Worm (Caenorhabditis elegans) whole organism, late embryonic: ENCODE results near the gene pars-1.
A peak's percentile ranks its signal among the peaks of the same experiment; 100 is the strongest.

Source experiments
- C08G9.2 ChIP-seq: sonication (generic microtip); optimal IDR thresholded peaks from 2 replicates; lab custom pipeline; 2016; ENCODE audit warnings: mild to moderate bottlenecking, missing genetic modification characterization, moderate library complexity, missing compliant biosample characterization
- F13H6.1 ChIP-seq: sonication (generic microtip); optimal IDR thresholded peaks from 2 replicates; lab custom pipeline; 2016; ENCODE audit warnings: missing genetic modification characterization, missing compliant biosample characterization
- K02D7.2 ChIP-seq: sonication (generic microtip); optimal IDR thresholded peaks from 2 replicates; lab custom pipeline; 2017; ENCODE audit warnings: mild to moderate bottlenecking, missing genetic modification characterization, missing compliant biosample characterization
- T23F11.4 ChIP-seq: fragments of 200-800 bp; sonication (Bioruptor generic); optimal IDR thresholded peaks from 2 replicates; lab custom pipeline; 2018; ENCODE audit warnings: mild to moderate bottlenecking, missing genetic modification characterization, missing compliant biosample characterization
- Y22D7AL.16 ChIP-seq: sonication (generic microtip); optimal IDR thresholded peaks from 2 replicates; lab custom pipeline; 2016; ENCODE audit warnings: missing genetic modification characterization, missing compliant biosample characterization
- ahr-1 ChIP-seq: sonication (generic microtip); optimal IDR thresholded peaks from 2 replicates; lab custom pipeline; 2016; ENCODE audit warnings: missing genetic modification characterization, missing compliant biosample characterization
- ama-1 ChIP-seq: fragments of 150-350 bp; optimal IDR thresholded peaks from 2 replicates; lab custom pipeline; 2014
- ceh-14 ChIP-seq: sonication (generic microtip); optimal IDR thresholded peaks from 2 replicates; lab custom pipeline; 2016; ENCODE audit warnings: missing genotype, missing genetic modification characterization, missing compliant biosample characterization
- ceh-18 ChIP-seq: sonication (generic microtip); optimal IDR thresholded peaks from 2 replicates; lab custom pipeline; 2016; ENCODE audit warnings: missing genetic modification characterization, missing compliant biosample characterization
- ceh-19 ChIP-seq: fragments of 200-800 bp; sonication (Bioruptor generic); optimal IDR thresholded peaks from 2 replicates; lab custom pipeline; 2018; ENCODE audit warnings: mild to moderate bottlenecking, missing genetic modification characterization, missing compliant biosample characterization
- ceh-2 ChIP-seq: sonication (generic microtip); optimal IDR thresholded peaks from 2 replicates; lab custom pipeline; 2016; ENCODE audit warnings: missing genotype, missing genetic modification characterization, missing compliant biosample characterization
- ceh-22 ChIP-seq: sonication (generic microtip); optimal IDR thresholded peaks from 2 replicates; lab custom pipeline; 2017; ENCODE audit warnings: missing biosample characterization, missing genetic modification characterization
- ceh-24 ChIP-seq: sonication (generic microtip); optimal IDR thresholded peaks from 2 replicates; lab custom pipeline; 2016; ENCODE audit warnings: mild to moderate bottlenecking, missing genetic modification characterization, missing compliant biosample characterization
- ceh-30 ChIP-seq: fragments of 150-350 bp; optimal IDR thresholded peaks from 2 replicates; lab custom pipeline; 2014; ENCODE audit warnings: missing biosample characterization, missing genetic modification characterization
- ceh-31 ChIP-seq: sonication (generic microtip); optimal IDR thresholded peaks from 2 replicates; lab custom pipeline; 2016; ENCODE audit warnings: missing genetic modification characterization, missing compliant biosample characterization
- ceh-34 ChIP-seq: sonication (generic microtip); optimal IDR thresholded peaks from 2 replicates; lab custom pipeline; 2016; ENCODE audit warnings: mild to moderate bottlenecking, missing genetic modification characterization, missing compliant biosample characterization
- ceh-45 ChIP-seq: fragments of 200-800 bp; sonication (Bioruptor generic); IDR thresholded peaks from 2 replicates; pipeline ENCODE4 v1.3.6; 2022; ENCODE audit warnings: missing genetic modification reagents, missing genetic modification characterization, missing compliant biosample characterization
- ceh-6 ChIP-seq: fragments of 200-800 bp; sonication (Bioruptor generic); optimal IDR thresholded peaks from 2 replicates; lab custom pipeline; 2018; ENCODE audit warnings: mild to moderate bottlenecking, missing genetic modification characterization, missing compliant biosample characterization
- ceh-9 ChIP-seq: sonication (generic microtip); optimal IDR thresholded peaks from 2 replicates; lab custom pipeline; 2016; ENCODE audit warnings: mild to moderate bottlenecking, missing genetic modification characterization, inconsistent platforms, missing compliant biosample characterization
- elt-2 ChIP-seq: sonication (generic microtip); optimal IDR thresholded peaks from 2 replicates; lab custom pipeline; 2016; ENCODE audit warnings: missing genetic modification reagents, missing genetic modification characterization, missing compliant biosample characterization
- elt-4 ChIP-seq: sonication (generic microtip); optimal IDR thresholded peaks from 2 replicates; lab custom pipeline; 2016; ENCODE audit warnings: missing genetic modification characterization, missing compliant biosample characterization
- ets-4 ChIP-seq: sonication (generic microtip); optimal IDR thresholded peaks from 2 replicates; lab custom pipeline; 2016; ENCODE audit warnings: missing genetic modification characterization, missing compliant biosample characterization
- eyg-1 ChIP-seq: sonication (generic microtip); optimal IDR thresholded peaks from 2 replicates; lab custom pipeline; 2016; ENCODE audit warnings: missing genotype, missing genetic modification characterization, missing compliant biosample characterization
- fkh-10 ChIP-seq: fragments of 150-350 bp; optimal IDR thresholded peaks from 2 replicates; lab custom pipeline; 2014; ENCODE audit warnings: missing biosample characterization, missing genetic modification reagents, missing genetic modification characterization
- fkh-6 ChIP-seq: sonication (generic microtip); optimal IDR thresholded peaks from 2 replicates; lab custom pipeline; 2016; ENCODE audit warnings: missing genetic modification characterization, missing compliant biosample characterization
- gmeb-2 ChIP-seq: sonication (generic microtip); optimal IDR thresholded peaks from 2 replicates; lab custom pipeline; 2016; ENCODE audit warnings: missing genetic modification characterization, inconsistent platforms, missing compliant biosample characterization
- hlh-13 ChIP-seq: fragments of 200-800 bp; sonication (Bioruptor generic); optimal IDR thresholded peaks from 2 replicates; lab custom pipeline; 2018; ENCODE audit warnings: mild to moderate bottlenecking, missing genetic modification characterization, missing compliant biosample characterization
- hlh-15 ChIP-seq: sonication (generic microtip); optimal IDR thresholded peaks from 2 replicates; lab custom pipeline; 2016; ENCODE audit warnings: missing genetic modification characterization, missing compliant biosample characterization
- hlh-30 ChIP-seq: sonication (generic microtip); optimal IDR thresholded peaks from 2 replicates; lab custom pipeline; 2017; ENCODE audit warnings: antibody characterized with exemption, missing genetic modification characterization, missing compliant biosample characterization; ENCODE audit not compliant: insufficient read depth
- hlh-6 ChIP-seq: sonication (generic microtip); optimal IDR thresholded peaks from 2 replicates; lab custom pipeline; 2016; ENCODE audit warnings: missing genotype, missing genetic modification characterization, missing compliant biosample characterization
- hlh-8 ChIP-seq: sonication (generic microtip); optimal IDR thresholded peaks from 2 replicates; lab custom pipeline; 2016; ENCODE audit warnings: missing genotype, missing genetic modification characterization, missing compliant biosample characterization
- lim-6 ChIP-seq: sonication (generic microtip); optimal IDR thresholded peaks from 2 replicates; lab custom pipeline; 2016; ENCODE audit warnings: missing genetic modification characterization, missing compliant biosample characterization
- lin-11 ChIP-seq: fragments of 200-800 bp; sonication (Bioruptor generic); optimal IDR thresholded peaks from 2 replicates; lab custom pipeline; 2018; ENCODE audit warnings: mild to moderate bottlenecking, missing genetic modification characterization, missing compliant biosample characterization
- mec-3 ChIP-seq: sonication (generic microtip); optimal IDR thresholded peaks from 2 replicates; lab custom pipeline; 2016; ENCODE audit warnings: borderline replicate concordance, missing genetic modification characterization, missing compliant biosample characterization
- nfya-1 ChIP-seq: sonication (generic microtip); optimal IDR thresholded peaks from 2 replicates; lab custom pipeline; 2017; ENCODE audit warnings: missing genetic modification characterization, mild to moderate bottlenecking, missing compliant biosample characterization, antibody characterized with exemption, moderate library complexity
- nhr-11 ChIP-seq: fragments of 150-350 bp; optimal IDR thresholded peaks from 2 replicates; lab custom pipeline; 2014; ENCODE audit warnings: missing biosample characterization, missing genetic modification characterization
- nhr-232 ChIP-seq: sonication (generic microtip); optimal IDR thresholded peaks from 2 replicates; lab custom pipeline; 2016; ENCODE audit warnings: missing genetic modification characterization, missing compliant biosample characterization
- npax-4 ChIP-seq: sonication (generic microtip); optimal IDR thresholded peaks from 2 replicates; lab custom pipeline; 2016; ENCODE audit warnings: missing genetic modification characterization, missing compliant biosample characterization
- odd-2 ChIP-seq: sonication (generic microtip); optimal IDR thresholded peaks from 2 replicates; lab custom pipeline; 2017; ENCODE audit warnings: antibody characterized with exemption, mild to moderate bottlenecking, missing genetic modification characterization, missing compliant biosample characterization
- pat-9 ChIP-seq: fragments of 200-800 bp; sonication (Bioruptor generic); optimal IDR thresholded peaks from 2 replicates; lab custom pipeline; 2018; ENCODE audit warnings: mild to moderate bottlenecking, missing genetic modification characterization, moderate library complexity, missing compliant biosample characterization
- pax-1 ChIP-seq: fragments of 150-350 bp; optimal IDR thresholded peaks from 2 replicates; lab custom pipeline; 2014; ENCODE audit warnings: missing biosample characterization, missing genetic modification characterization
- pha-2 ChIP-seq: sonication (generic microtip); optimal IDR thresholded peaks from 2 replicates; lab custom pipeline; 2017; ENCODE audit warnings: mild to moderate bottlenecking, missing genetic modification characterization, missing compliant biosample characterization
- pha-4 ChIP-seq: fragments of 150-350 bp; optimal IDR thresholded peaks from 2 replicates; lab custom pipeline; 2018; ENCODE audit warnings: missing biosample characterization, missing genetic modification reagents, missing genetic modification characterization
- pqm-1 ChIP-seq: sonication (generic microtip); optimal IDR thresholded peaks from 2 replicates; lab custom pipeline; 2016; ENCODE audit warnings: missing genetic modification characterization, missing compliant biosample characterization
- pros-1 ChIP-seq: fragments of 150-350 bp; optimal IDR thresholded peaks from 2 replicates; lab custom pipeline; 2014; ENCODE audit warnings: missing biosample characterization, missing genetic modification reagents, missing genetic modification characterization
- sdc-2 ChIP-seq: sonication (generic microtip); optimal IDR thresholded peaks from 2 replicates; lab custom pipeline; 2016; ENCODE audit warnings: missing genotype, missing genetic modification characterization, missing compliant biosample characterization
- sox-2 ChIP-seq: fragments of 200-800 bp; sonication (Bioruptor generic); IDR thresholded peaks from 2 replicates; pipeline ENCODE4 v1.3.6; 2022; ENCODE audit warnings: missing genetic modification reagents, missing genetic modification characterization, missing compliant biosample characterization
- sox-4 ChIP-seq: sonication (generic microtip); optimal IDR thresholded peaks from 2 replicates; lab custom pipeline; 2017; ENCODE audit warnings: mild to moderate bottlenecking, missing genetic modification characterization, inconsistent platforms, missing compliant biosample characterization
- tbx-2 ChIP-seq: sonication (generic microtip); optimal IDR thresholded peaks from 2 replicates; lab custom pipeline; 2016; ENCODE audit warnings: missing genetic modification characterization, missing compliant biosample characterization
- unc-3 ChIP-seq, 2 experiments: fragments of 200-800 bp in 1 of 2; sonication (Bioruptor generic) in 1 of 2; sonication (generic microtip) in 1 of 2; conservative IDR thresholded peaks in 1 of 2; optimal IDR thresholded peaks in 1 of 2; 2 replicates each; pipeline versions ENCODE4 v1.3.6 to Lab custom; 2016 to 2022; ENCODE audit warnings: missing compliant biosample characterization in 2 of 2, missing genetic modification characterization in 2 of 2, missing genetic modification reagents in 1 of 2
- unc-42 ChIP-seq: sonication (generic microtip); optimal IDR thresholded peaks from 2 replicates; lab custom pipeline; 2016; ENCODE audit warnings: missing genotype, missing genetic modification characterization, missing compliant biosample characterization
- unc-55 ChIP-seq: sonication (generic microtip); optimal IDR thresholded peaks from 2 replicates; lab custom pipeline; 2017; ENCODE audit warnings: missing biosample characterization, missing genetic modification reagents, missing genetic modification characterization
- unc-86 ChIP-seq: sonication (generic microtip); optimal IDR thresholded peaks from 2 replicates; lab custom pipeline; 2016; ENCODE audit warnings: missing genetic modification characterization, missing compliant biosample characterization
- ztf-16 ChIP-seq: sonication (generic microtip); optimal IDR thresholded peaks from 2 replicates; lab custom pipeline; 2017; ENCODE audit warnings: missing genetic modification characterization, missing compliant biosample characterization

pars-1 gene

ce11 chrIII:7272088-7272487 is 33.3 kb downstream of the pars-1 start:
- TF ChIP-seq ceh-6 (GFP tag; lab: Kevin White, UChicago) (no peak), elt-4 (no peak), ceh-14 (tag; lab: Kevin White, UChicago) (no peak), ets-4 (tag; lab: Kevin White, UChicago) (no peak), fkh-10 (GFP tag; lab: Kevin White, UChicago) (no peak), tbx-2 (tag; lab: Kevin White, UChicago) (peak; percentile 62), eyg-1 (no peak), hlh-15 (tag; lab: Kevin White, UChicago) (no peak), ceh-24 (tag; lab: Kevin White, UChicago) (no peak), gmeb-2 (tag; lab: Kevin White, UChicago) (no peak), fkh-6 (tag; lab: Kevin White, UChicago) (no peak), C08G9.2 (tag; lab: Kevin White, UChicago) (no peak), lin-11 (no peak), unc-86 (tag; lab: Kevin White, UChicago) (no peak), pha-2 (tag; lab: Kevin White, UChicago) (peak; percentile 39), ama-1 (no peak), sox-2 (GFP tag; lab: Robert Waterston, UW) (no peak), hlh-8 (no peak), mec-3 (tag; lab: Kevin White, UChicago) (no peak), hlh-6 (tag; lab: Kevin White, UChicago) (no peak), ceh-45 (GFP tag; lab: Robert Waterston, UW) (no peak), ceh-18 (tag; lab: Kevin White, UChicago) (no peak), elt-2 (tag; lab: Kevin White, UChicago) (no peak), ceh-34 (peak; percentile 39), F13H6.1 (tag; lab: Kevin White, UChicago) (no peak), sdc-2 (no peak), Y22D7AL.16 (tag; lab: Kevin White, UChicago) (no peak), K02D7.2 (tag; lab: Kevin White, UChicago) (no peak), npax-4 (tag; lab: Kevin White, UChicago) (no peak), nfya-1 (tag; lab: Kevin White, UChicago) (peak; percentile 36), pros-1 (no peak), T23F11.4 (no peak), ceh-9 (no peak), ztf-16 (tag; lab: Kevin White, UChicago) (no peak), unc-42 (tag; lab: Kevin White, UChicago) (peak; percentile 14), sox-4 (tag; lab: Kevin White, UChicago) (no peak), lim-6 (no peak), unc-3 (GFP tag; conservative IDR thresholded peaks at IDR 0.05; lab: Robert Waterston, UW) (no peak), unc-3 (tag; optimal IDR thresholded peaks at IDR 0.05; lab: Kevin White, UChicago) (no peak), ceh-30 (tag; lab: Kevin White, UChicago) (no peak), unc-55 (GFP tag; lab: Kevin White, UChicago) (peak; percentile 75), pha-4 (tag; lab: Kevin White, UChicago) (no peak), pat-9 (tag; lab: Kevin White, UChicago) (no peak), pqm-1 (tag; lab: Kevin White, UChicago) (no peak), ceh-31 (peak; percentile 79), hlh-13 (GFP tag; lab: Kevin White, UChicago) (no peak), nhr-11 (no peak), nhr-232 (tag; lab: Kevin White, UChicago) (no peak), ceh-2 (tag; lab: Kevin White, UChicago) (peak; percentile 27), pax-1 (tag; lab: Kevin White, UChicago) (no peak), ceh-22 (tag; lab: Kevin White, UChicago) (no peak), odd-2 (no peak), ahr-1 (tag; lab: Kevin White, UChicago) (no peak), ceh-19 (GFP tag; lab: Kevin White, UChicago) (no peak), hlh-30 (tag; lab: Kevin White, UChicago) (peak; percentile 99)
